Worm (Caenorhabditis elegans) whole organism, L4/young adult: ENCODE results near the gene pgap-3.
"Not testable (repeated sequence)": the region's sequence is repeated elsewhere in the genome, so short reads cannot be mapped to it uniquely, and the experiment has no call there.

Experiments
- W03F9.2 ChIP-seq: fragments of 150-350 bp; optimal IDR thresholded peaks from 2 replicates; lab custom pipeline; 2014; ENCODE audit warnings: missing biosample characterization, missing genetic modification characterization
- dao-5 ChIP-seq: sonication (generic microtip); optimal IDR thresholded peaks from 2 replicates; lab custom pipeline; 2016; ENCODE audit warnings: missing genotype, missing genetic modification characterization, moderate library complexity, missing compliant biosample characterization
- him-1 ChIP-seq: sonication (generic microtip); optimal IDR thresholded peaks from 2 replicates; lab custom pipeline; 2016; ENCODE audit warnings: missing genotype, missing genetic modification reagents, missing genetic modification characterization, missing compliant biosample characterization

The pgap-3 gene

ce11 chrV:6047818-6048217 lies at the start of gene pgap-3:
pgap-3 (minus strand) TSS chrV:6047918.
- TF ChIP-seq him-1 (tag; lab: Kevin White, UChicago) (no peak), W03F9.2 (tag; lab: Kevin White, UChicago) (no peak), dao-5 (no peak)

- TF ChIP-seq dao-5: no peak
- no peak for TF ChIP-seq him-1 (tag; lab: Kevin White, UChicago)
- no peak for TF ChIP-seq W03F9.2 (tag; lab: Kevin White, UChicago)
These were observed 48.9 kb upstream of the pgap-3 start, which contains the start of gene smut-1 for ce11 chrV:6096559-6097155. smut-1 (plus strand) TSS chrV:6097105.

- TF ChIP-seq W03F9.2 (tag; lab: Kevin White, UChicago): peak; percentile 64
- no peak for TF ChIP-seq him-1 (tag; lab: Kevin White, UChicago)
These were observed 48.1 kb upstream of the pgap-3 start, which contains the start of gene Y38A10A.7 for ce11 chrV:6095829-6096228. Y38A10A.7 (plus strand) TSS chrV:6096197.

ce11 chrV:6069968-6070367 lies 22.2 kb upstream of the pgap-3 start, which contains the start of gene fbxa-214:
fbxa-214 (minus strand) TSS chrV:6070068.
- not testable (repeated sequence) for TF ChIP-seq dao-5; W03F9.2 (tag; lab: Kevin White, UChicago); him-1 (tag; lab: Kevin White, UChicago)

- no peak for TF ChIP-seq dao-5
- no peak for TF ChIP-seq W03F9.2 (tag; lab: Kevin White, UChicago)
These were observed 19.4 kb upstream of the pgap-3 start, which contains the start of gene srh-10 for ce11 chrV:6067112-6067511. srh-10 (minus strand) TSS chrV:6067140.

ce11 chrV:6063330-6063729 lies 15.6 kb upstream of the pgap-3 start, which contains the start of gene Y38A10A.2:
Y38A10A.2 (minus strand) TSS chrV:6063430.
- TF ChIP-seq W03F9.2 (tag; lab: Kevin White, UChicago) (no peak), him-1 (tag; lab: Kevin White, UChicago) (no peak), dao-5 (no peak)

ce11 chrV:6055289-6055688 lies 7.6 kb upstream of the pgap-3 start, which contains the start of gene srd-20:
srd-20 (plus strand) TSS chrV:6055589.
- TF ChIP-seq dao-5: no peak
- TF ChIP-seq W03F9.2 (tag; lab: Kevin White, UChicago): no peak
- TF ChIP-seq him-1 (tag; lab: Kevin White, UChicago): no peak

- TF ChIP-seq him-1 (tag; lab: Kevin White, UChicago) (peak; percentile 56), W03F9.2 (tag; lab: Kevin White, UChicago) (peak; percentile 92), dao-5 (no peak)
These were observed 5.5 kb upstream of the pgap-3 start, which contains the start of gene seip-1 for ce11 chrV:6053188-6053687. seip-1 (minus strand) TSS chrV:6053238.

ce11 chrV:6051159-6051558 lies 3.4 kb upstream of the pgap-3 start, which contains the start of gene jamp-1:
jamp-1 (minus strand) TSS chrV:6051259.
- TF ChIP-seq W03F9.2 (tag; lab: Kevin White, UChicago) (no peak), dao-5 (no peak), him-1 (tag; lab: Kevin White, UChicago) (no peak)

- TF ChIP-seq dao-5: no peak
- no peak for TF ChIP-seq W03F9.2 (tag; lab: Kevin White, UChicago)
- TF ChIP-seq him-1 (tag; lab: Kevin White, UChicago): no peak
These were observed 2.7 kb downstream of the pgap-3 start, which contains the start of gene R01B10.3 for ce11 chrV:6044853-6045594. R01B10.3 (minus strand) TSS chrV:6045129.

- TF ChIP-seq W03F9.2 (tag; lab: Kevin White, UChicago) (no peak), him-1 (tag; lab: Kevin White, UChicago) (no peak), dao-5 (no peak)
These were observed 3.3 kb downstream of the pgap-3 start for ce11 chrV:6044448-6044847.

ce11 chrV:6043275-6044271 lies 4.1 kb downstream of the pgap-3 start, which contains the start of gene cpi-2:
cpi-2 (plus strand) TSS chrV:6044062.
- TF ChIP-seq him-1 (tag; lab: Kevin White, UChicago) (no peak), dao-5 (no peak), W03F9.2 (tag; lab: Kevin White, UChicago) (no peak)

- TF ChIP-seq W03F9.2 (tag; lab: Kevin White, UChicago) (no peak), him-1 (tag; lab: Kevin White, UChicago) (no peak), dao-5 (no peak)
These were observed 6.3 kb downstream of the pgap-3 start, which contains the start of gene R01B10.2 for ce11 chrV:6041375-6041774. R01B10.2 (minus strand) TSS chrV:6041475.
